Worm (Caenorhabditis elegans) whole organism, L4 larva: ENCODE results near the gene R11D1.2.

Experiments used
- daf-8 ChIP-seq: fragments of 200-800 bp; sonication (Bioruptor generic); IDR thresholded peaks from 2 replicates; pipeline ENCODE4 v1.3.6; 2022; ENCODE audit warnings: missing genetic modification characterization, missing compliant biosample characterization
- dmd-6 ChIP-seq: fragments of 200-800 bp; sonication (Bioruptor generic); IDR thresholded peaks from 2 replicates; pipeline ENCODE4 v1.3.6; 2022; ENCODE audit warnings: missing genetic modification reagents, missing genetic modification characterization, missing compliant biosample characterization
- hmg-1.1 ChIP-seq: fragments of 200-800 bp; sonication (Bioruptor generic); IDR thresholded peaks from 2 replicates; pipeline ENCODE4 v1.3.6; 2022; ENCODE audit warnings: missing genetic modification reagents, missing genetic modification characterization, missing compliant biosample characterization
- jun-1 ChIP-seq: fragments of 150-350 bp; optimal IDR thresholded peaks from 2 replicates; lab custom pipeline; 2014; ENCODE audit warnings: missing biosample characterization, missing genetic modification reagents, missing genetic modification characterization
- lin-38 ChIP-seq: fragments of 200-800 bp; sonication (Bioruptor generic); IDR thresholded peaks from 2 replicates; pipeline ENCODE4 v1.3.6; 2022; ENCODE audit warnings: missing genetic modification reagents, missing genetic modification characterization, missing compliant biosample characterization
- snpc-4 ChIP-seq: fragments of 150-350 bp; optimal IDR thresholded peaks from 2 replicates; lab custom pipeline; 2014; ENCODE audit warnings: missing biosample characterization, missing genetic modification characterization

DNA sequence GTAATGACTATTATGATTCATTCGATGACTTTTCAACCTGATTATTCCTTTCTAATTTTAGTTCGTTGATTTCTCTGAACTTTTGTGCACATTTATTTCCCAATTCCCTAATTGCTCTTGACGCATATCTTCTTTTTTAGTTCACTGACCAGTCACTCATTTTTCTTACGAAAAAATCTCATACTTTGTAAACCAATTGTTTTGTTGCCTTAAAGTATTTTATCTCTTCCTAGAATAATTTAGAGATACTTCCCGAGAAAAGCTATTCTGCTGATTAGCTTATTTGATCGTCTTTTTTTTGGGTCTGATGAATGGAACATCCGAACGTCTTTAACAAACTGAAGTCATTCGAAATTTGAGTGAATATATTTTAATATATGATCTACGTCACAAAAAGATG lies 29.1 kb upstream of the R11D1.2 start:
- TF ChIP-seq dmd-6 (GFP tag; lab: Robert Waterston, UW) = no peak
- no peak for TF ChIP-seq lin-38 (GFP tag; lab: Robert Waterston, UW)
- TF ChIP-seq hmg-1.1 (GFP tag; lab: Robert Waterston, UW) = no peak
- no peak for TF ChIP-seq snpc-4 (tag; lab: Kevin White, UChicago)
- TF ChIP-seq jun-1 (tag; lab: Kevin White, UChicago) = no peak
- TF ChIP-seq daf-8 (GFP tag; lab: Robert Waterston, UW) = no peak
